Worm (Caenorhabditis elegans): ENCODE results near the gene C50F7.9.

- TF ChIP-seq egl-43 (GFP tag; IDR thresholded peaks at IDR 0.05) = no peak
- peak in 1 of 2 experiments; percentile 14 for TF ChIP-seq unc-62 (GFP tag; optimal IDR thresholded peaks at IDR 0.05 in 1 of 2)
- no peak for TF ChIP-seq unc-62 (tag; optimal IDR thresholded peaks at IDR 0.05)
- no peak for TF ChIP-seq nhr-237 (tag; optimal IDR thresholded peaks at IDR 0.05)
- TF ChIP-seq lin-1 (GFP tag; IDR thresholded peaks at IDR 0.05) = no peak
- TF ChIP-seq ceh-82 (tag; optimal IDR thresholded peaks at IDR 0.05) = no peak
- no peak for TF ChIP-seq F26F4.8 (GFP tag; conservative IDR thresholded peaks at IDR 0.05)
- no peak for TF ChIP-seq snpc-4 (tag; optimal IDR thresholded peaks at IDR 0.05)
- TF ChIP-seq set-16 (GFP tag; IDR thresholded peaks at IDR 0.05) = no peak
- TF ChIP-seq Y75B8A.6 (GFP tag; IDR thresholded peaks at IDR 0.05) = no peak
- no peak for TF ChIP-seq saeg-2 (GFP tag; IDR thresholded peaks at IDR 0.05)
- TF ChIP-seq attf-4 (tag; optimal IDR thresholded peaks at IDR 0.05) = no peak
- no peak for TF ChIP-seq lin-39 (tag; optimal IDR thresholded peaks at IDR 0.05)
- no peak for TF ChIP-seq daf-12 (tag; optimal IDR thresholded peaks at IDR 0.05)
- no peak for TF ChIP-seq lin-13 (GFP tag; optimal IDR thresholded peaks at IDR 0.05)
These were observed 6.9 kb downstream of the C50F7.9 start for ce11 chrIV:7724912-7725311.
